Worm (Caenorhabditis elegans): ENCODE measurements around the gene C05B5.1.

C05B5.1 gene

ce11 chrIII:10027947-10028346, 39.7 kb upstream of the C05B5.1 start, which contains the start of gene ins-23:
Gene ins-23, plus strand, starts transcription at chrIII:10028247.
- TF ChIP-seq elt-3 (tag; optimal IDR thresholded peaks at IDR 0.05), result no peak
- TF ChIP-seq ztf-11 (tag; optimal IDR thresholded peaks at IDR 0.05), result no peak
- TF ChIP-seq fos-1 (tag; optimal IDR thresholded peaks at IDR 0.05), result no peak
- no peak for TF ChIP-seq nhr-11 (tag; optimal IDR thresholded peaks at IDR 0.05)
- no peak for TF ChIP-seq mbf-1 (tag; optimal IDR thresholded peaks at IDR 0.05)
- no peak for TF ChIP-seq sma-3 (GFP tag; optimal IDR thresholded peaks at IDR 0.05)

DNA sequence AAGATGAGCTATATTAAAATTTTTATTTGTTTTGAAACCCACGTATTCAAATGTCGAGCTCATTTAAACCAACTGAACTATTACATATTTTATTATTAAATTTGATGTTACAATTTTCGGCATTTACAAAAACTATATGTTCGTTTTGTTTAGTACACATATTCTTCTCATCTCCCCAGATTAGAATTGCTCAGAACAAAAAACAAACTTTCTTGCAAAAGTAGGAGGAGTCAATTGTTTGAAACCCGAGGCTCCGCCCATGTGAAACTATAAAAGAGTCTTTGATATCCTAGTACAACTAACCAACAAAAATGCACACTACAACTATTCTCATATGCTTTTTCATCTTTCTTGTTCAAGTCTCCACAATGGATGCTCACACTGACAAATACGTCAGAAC, 37.7 kb upstream of the C05B5.1 start, which contains the start of gene ins-22:
Gene ins-22, plus strand, starts transcription at position 301 of the 400 bp plus-strand sequence.
- TF ChIP-seq nhr-77 (tag; optimal IDR thresholded peaks at IDR 0.05) (no peak), R02D3.7 (tag; optimal IDR thresholded peaks at IDR 0.05) (no peak), mdl-1 (tag; optimal IDR thresholded peaks at IDR 0.05) (no peak), C34F6.9 (tag; optimal IDR thresholded peaks at IDR 0.05) (no peak), egl-27 (tag; optimal IDR thresholded peaks at IDR 0.05) (no peak), sma-9 (GFP tag; optimal IDR thresholded peaks at IDR 0.05) (no peak), sma-9 (tag; optimal IDR thresholded peaks at IDR 0.05) (no peak), nhr-23 (tag; optimal IDR thresholded peaks at IDR 0.05) (no peak), nhr-25 (tag; optimal IDR thresholded peaks at IDR 0.05) (no peak), ama-1 (optimal IDR thresholded peaks at IDR 0.05) (no peak), fos-1 (tag; optimal IDR thresholded peaks at IDR 0.05) (no peak), elt-1 (tag; optimal IDR thresholded peaks at IDR 0.05) (no peak), skn-1 (tag; optimal IDR thresholded peaks at IDR 0.05) (no peak)

DNA sequence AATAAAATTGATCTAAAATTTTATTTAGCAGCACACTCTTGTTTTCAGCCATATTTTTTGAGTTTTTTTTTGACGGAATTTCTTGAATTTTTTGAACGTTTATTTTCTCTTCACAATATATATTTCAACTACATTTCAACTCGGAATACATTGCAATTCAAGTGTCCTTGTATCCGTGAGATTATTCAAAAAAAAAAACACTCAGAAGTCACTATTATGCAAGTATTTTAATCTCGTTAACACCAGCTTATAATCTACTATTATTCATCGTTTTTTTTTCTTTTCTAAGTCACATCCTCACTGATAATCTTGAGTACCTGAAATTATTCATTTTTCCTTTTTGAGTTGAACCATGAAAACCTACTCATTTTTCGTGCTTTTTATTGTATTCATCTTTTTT, 35.2 kb upstream of the C05B5.1 start, which contains the start of gene ins-21:
Gene ins-21, plus strand, starts transcription at position 301 of the 400 bp plus-strand sequence.
- no peak for TF ChIP-seq sma-3 (GFP tag; optimal IDR thresholded peaks at IDR 0.05)
- no peak for TF ChIP-seq sem-4 (tag; optimal IDR thresholded peaks at IDR 0.05)
- TF ChIP-seq peb-1 (tag; optimal IDR thresholded peaks at IDR 0.05), result no peak
- TF ChIP-seq ceh-82 (tag; optimal IDR thresholded peaks at IDR 0.05), result no peak
- no peak for TF ChIP-seq gmeb-1 (tag; optimal IDR thresholded peaks at IDR 0.05)
- no peak for TF ChIP-seq zag-1 (tag; optimal IDR thresholded peaks at IDR 0.05)
- no peak for TF ChIP-seq blmp-1 (tag; optimal IDR thresholded peaks at IDR 0.05; ENCODE audit: insufficient read depth)
- no peak for TF ChIP-seq mbf-1 (tag; optimal IDR thresholded peaks at IDR 0.05)

ce11 chrIII:10018007-10018406, 29.8 kb upstream of the C05B5.1 start:
- TF ChIP-seq mbf-1 (tag; optimal IDR thresholded peaks at IDR 0.05) (no peak), R02D3.7 (tag; optimal IDR thresholded peaks at IDR 0.05) (no peak), skn-1 (tag; optimal IDR thresholded peaks at IDR 0.05) (no peak), ztf-11 (tag; optimal IDR thresholded peaks at IDR 0.05) (no peak), nhr-10 (tag; optimal IDR thresholded peaks at IDR 0.05) (no peak)

DNA sequence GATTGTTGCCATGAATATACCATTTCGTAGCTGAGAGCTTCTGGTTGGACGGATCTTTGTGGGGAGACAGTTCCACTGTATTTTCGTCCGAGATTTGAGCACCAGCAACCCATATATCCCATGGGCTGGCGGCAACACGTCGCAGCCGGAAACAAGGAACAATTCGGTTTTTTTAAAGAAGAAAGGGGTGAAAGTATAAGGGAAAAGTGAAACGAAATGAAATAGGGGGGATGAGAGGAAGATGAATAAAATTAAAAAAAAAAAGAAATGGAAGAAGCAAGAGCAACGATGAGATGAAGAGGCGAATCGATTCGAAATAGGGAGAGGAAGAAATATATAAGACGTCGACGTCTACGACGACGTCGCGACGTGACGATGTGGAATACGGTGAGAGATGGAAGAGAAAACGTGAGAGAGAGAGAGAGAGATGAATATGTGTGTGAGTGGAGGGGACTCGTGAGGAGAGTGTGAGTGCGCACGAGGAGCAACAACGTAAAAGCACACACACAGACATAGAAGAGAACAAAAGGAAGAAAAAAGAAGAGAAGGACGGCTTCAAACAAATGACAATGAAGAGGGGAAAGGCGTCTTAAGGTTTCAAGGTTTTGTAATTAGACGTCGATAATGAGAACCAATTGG, 28.3 kb upstream of the C05B5.1 start, which contains the start of gene rgs-1:
Gene rgs-1, minus strand, starts transcription at position 146 of the 639 bp plus-strand sequence.
- TF ChIP-seq sma-9 (GFP tag; optimal IDR thresholded peaks at IDR 0.05), result no peak
- TF ChIP-seq sma-9 (tag; optimal IDR thresholded peaks at IDR 0.05), result no peak
- peak; percentile 77 for TF ChIP-seq crh-2 (tag; optimal IDR thresholded peaks at IDR 0.05)
- TF ChIP-seq skn-1 (tag; optimal IDR thresholded peaks at IDR 0.05), result no peak
- no peak for TF ChIP-seq nhr-11 (tag; optimal IDR thresholded peaks at IDR 0.05)
- no peak for TF ChIP-seq mab-5 (tag; optimal IDR thresholded peaks at IDR 0.05)
- no peak for TF ChIP-seq nhr-237 (tag; optimal IDR thresholded peaks at IDR 0.05)
- peak; percentile 44 for TF ChIP-seq lin-11 (tag; optimal IDR thresholded peaks at IDR 0.05)
- no peak for TF ChIP-seq mbf-1 (tag; optimal IDR thresholded peaks at IDR 0.05)
- TF ChIP-seq unc-55 (GFP tag; optimal IDR thresholded peaks at IDR 0.05), result peak; percentile 89
- peak; percentile 42 for TF ChIP-seq zag-1 (tag; optimal IDR thresholded peaks at IDR 0.05)
- no peak for TF ChIP-seq nhr-77 (tag; optimal IDR thresholded peaks at IDR 0.05)
- TF ChIP-seq gmeb-1 (tag; optimal IDR thresholded peaks at IDR 0.05), result no peak
- peak; percentile 9 for TF ChIP-seq fos-1 (tag; optimal IDR thresholded peaks at IDR 0.05)
- no peak for TF ChIP-seq peb-1 (tag; optimal IDR thresholded peaks at IDR 0.05)
- no peak for TF ChIP-seq R02D3.7 (tag; optimal IDR thresholded peaks at IDR 0.05)
- TF ChIP-seq nhr-25 (tag; optimal IDR thresholded peaks at IDR 0.05), result no peak
- peak; percentile 79 for TF ChIP-seq C34F6.9 (tag; optimal IDR thresholded peaks at IDR 0.05)
- no peak for TF ChIP-seq sma-3 (GFP tag; optimal IDR thresholded peaks at IDR 0.05)
- peak; percentile 2 for TF ChIP-seq sem-4 (tag; optimal IDR thresholded peaks at IDR 0.05)
- TF ChIP-seq nhr-6 (tag; optimal IDR thresholded peaks at IDR 0.05), result peak; percentile 37
- TF ChIP-seq alr-1 (tag; optimal IDR thresholded peaks at IDR 0.05), result no peak
- TF ChIP-seq dmd-4 (tag; optimal IDR thresholded peaks at IDR 0.05), result no peak
- TF ChIP-seq nhr-129 (tag; optimal IDR thresholded peaks at IDR 0.05), result peak; percentile 69
- no peak for TF ChIP-seq egl-27 (tag; optimal IDR thresholded peaks at IDR 0.05)
- peak; percentile 33 for TF ChIP-seq lin-13 (GFP tag; optimal IDR thresholded peaks at IDR 0.05)
- no peak for TF ChIP-seq unc-39 (tag; optimal IDR thresholded peaks at IDR 0.05)
- TF ChIP-seq lsy-2 (tag; optimal IDR thresholded peaks at IDR 0.05), result peak in 1 of 2 experiments; percentile 62
- TF ChIP-seq Y55F3AM.14 (GFP tag; optimal IDR thresholded peaks at IDR 0.05), result no peak
- no peak for TF ChIP-seq blmp-1 (tag; optimal IDR thresholded peaks at IDR 0.05; ENCODE audit: insufficient read depth)
- TF ChIP-seq ceh-16 (tag; optimal IDR thresholded peaks at IDR 0.05), result no peak
- TF ChIP-seq nhr-23 (tag; optimal IDR thresholded peaks at IDR 0.05), result no peak
- TF ChIP-seq mdl-1 (tag; optimal IDR thresholded peaks at IDR 0.05), result peak in 1 of 2 experiments; percentile 76
